Worm (Caenorhabditis elegans) whole organism, L1 larva: Measurements from ENCODE around the gene T23F4.2.

Experiments used
- fkh-10 ChIP-seq: sonication (generic microtip); optimal IDR thresholded peaks from 2 replicates; lab custom pipeline; 2017; ENCODE audit warnings: missing biosample characterization, missing genetic modification reagents, missing genetic modification characterization
- lin-13 ChIP-seq: fragments of 150-350 bp; optimal IDR thresholded peaks from 2 replicates; lab custom pipeline; 2014; ENCODE audit warnings: missing biosample characterization, missing genetic modification reagents, missing genetic modification characterization
- nhr-90 ChIP-seq: sonication (generic microtip); optimal IDR thresholded peaks from 2 replicates; lab custom pipeline; 2016; ENCODE audit warnings: mild to moderate bottlenecking, missing genetic modification characterization, missing compliant biosample characterization; ENCODE audit not compliant: poor library complexity
- unc-62 ChIP-seq: fragments of 150-350 bp; optimal IDR thresholded peaks from 2 replicates; lab custom pipeline; 2014; ENCODE audit warnings: missing biosample characterization, missing genetic modification reagents, missing genetic modification characterization
- zip-4 ChIP-seq: fragments of 200-800 bp; sonication (Bioruptor generic); optimal IDR thresholded peaks from 2 replicates; lab custom pipeline; 2018; ENCODE audit warnings: mild to moderate bottlenecking, missing genetic modification characterization, moderate library complexity, missing compliant biosample characterization
- ztf-4 ChIP-seq: fragments of 150-350 bp; optimal IDR thresholded peaks from 2 replicates; lab custom pipeline; 2014; ENCODE audit warnings: missing biosample characterization, missing genetic modification characterization

- TF ChIP-seq lin-13 (GFP tag; lab: Kevin White, UChicago) (no peak), ztf-4 (tag; lab: Kevin White, UChicago) (no peak), fkh-10 (no peak), zip-4 (no peak), unc-62 (GFP tag; lab: Kevin White, UChicago) (no peak), nhr-90 (no peak)
Measured at ce11 chrII:1124757-1125156, 38.6 kb upstream of the T23F4.2 start.
